Worm (Caenorhabditis elegans): ENCODE data around the gene Y37H2A.10.

- TF ChIP-seq flt-1 (GFP tag; IDR thresholded peaks at IDR 0.05) (no peak), tab-1 (GFP tag; IDR thresholded peaks at IDR 0.05) (no peak), ztf-23 (GFP tag; IDR thresholded peaks at IDR 0.05) (no peak), klf-2 (GFP tag; conservative IDR thresholded peaks at IDR 0.05) (no peak), ztf-29 (GFP tag; IDR thresholded peaks at IDR 0.05) (no peak)
Measured at ce11 chrV:18167161-18167560, 28.4 kb downstream of the Y37H2A.10 start, which contains the start of gene C14A6.6.

Measured in whole organism, midembryonic.